Worm (Caenorhabditis elegans) whole organism, L3 larva: ENCODE measurements around the gene C01G6.3.
A peak's percentile ranks its signal among the peaks of the same experiment; 100 is the strongest.

ENCODE experiments used
- pqm-1 ChIP-seq: fragments of 150-350 bp; optimal IDR thresholded peaks from 2 replicates; lab custom pipeline; 2017; ENCODE audit warnings: missing biosample characterization, missing genetic modification characterization, inconsistent platforms
- tbx-2 ChIP-seq: sonication (generic microtip); optimal IDR thresholded peaks from 2 replicates; lab custom pipeline; 2016; ENCODE audit warnings: mild to moderate bottlenecking, missing genetic modification characterization, missing compliant biosample characterization
- unc-62 ChIP-seq: fragments of 150-350 bp; sonication (generic microtip); optimal IDR thresholded peaks from 4 replicates; lab custom pipeline; 2014; ENCODE audit warnings: missing biosample characterization, missing genetic modification reagents, missing genetic modification characterization

- peak; percentile 59 for TF ChIP-seq unc-62 (GFP tag; lab: Kevin White, UChicago)
- TF ChIP-seq tbx-2 = no peak
- no peak for TF ChIP-seq pqm-1 (tag; lab: Kevin White, UChicago)
Observed at ce11 chrII:9315692-9316091, 46.0 kb downstream of the C01G6.3 start.
